Fruit fly (Drosophila melanogaster) whole organism, embryonic: ENCODE data around the gene CG4004.

Experiments used
- CG10209 ChIP-seq: fragments of 200-800 bp; sonication (Bioruptor generic); optimal IDR thresholded peaks from 3 replicates; lab custom pipeline; 2017; ENCODE audit warnings: missing biosample characterization, mild to moderate bottlenecking, missing genetic modification characterization, missing genetic modification reagents
- CG1024 ChIP-seq: fragments of 200-800 bp; sonication (Bioruptor generic); IDR thresholded peaks from 2 replicates; pipeline ENCODE4 v1.3.6; 2022; ENCODE audit warnings: missing biosample characterization, missing genetic modification characterization
- CG10462 ChIP-seq: fragments of 200-800 bp; sonication (Bioruptor generic); optimal IDR thresholded peaks from 2 replicates; lab custom pipeline; 2016; ENCODE audit warnings: missing biosample characterization, missing genetic modification characterization
- CG11085 ChIP-seq: fragments of 200-800 bp; sonication (Bioruptor generic); IDR thresholded peaks from 2 replicates; pipeline ENCODE4 v1.3.6; 2022; ENCODE audit warnings: missing biosample characterization, missing genetic modification characterization
- CG11695 ChIP-seq: fragments of 200-800 bp; sonication (Bioruptor generic); IDR thresholded peaks from 3 replicates; pipeline ENCODE4 v1.3.6; 2022; ENCODE audit warnings: missing biosample characterization, missing genetic modification characterization
- CG13123 ChIP-seq: fragments of 200-800 bp; sonication (Bioruptor generic); optimal IDR thresholded peaks from 2 replicates; lab custom pipeline; 2016; ENCODE audit warnings: missing biosample characterization, missing genetic modification characterization
- CG16779 ChIP-seq: fragments of 200-800 bp; sonication (Bioruptor generic); IDR thresholded peaks from 2 replicates; pipeline ENCODE4 v1.3.6; 2022; ENCODE audit warnings: missing biosample characterization, missing genetic modification characterization
- CG17328 ChIP-seq: fragments of 200-800 bp; sonication (Bioruptor generic); IDR thresholded peaks from 2 replicates; pipeline ENCODE4 v1.3.6; 2022; ENCODE audit warnings: missing biosample characterization, missing genetic modification characterization
- CG18262 ChIP-seq: fragments of 200-800 bp; optimal IDR thresholded peaks from 3 replicates; lab custom pipeline; 2019; ENCODE audit warnings: missing biosample characterization, mild to moderate bottlenecking, missing genetic modification characterization, moderate library complexity
- CG18476 ChIP-seq: fragments of 200-800 bp; sonication (Bioruptor generic); optimal IDR thresholded peaks from 2 replicates; lab custom pipeline; 2016; ENCODE audit warnings: missing biosample characterization, mild to moderate bottlenecking, missing genetic modification characterization
- CG2202 ChIP-seq: fragments of 200-800 bp; sonication (Bioruptor generic); optimal IDR thresholded peaks from 2 replicates; lab custom pipeline; 2018; ENCODE audit warnings: missing biosample characterization, mild to moderate bottlenecking, missing genetic modification characterization
- CG31388 ChIP-seq: fragments of 200-800 bp; sonication (Bioruptor generic); optimal IDR thresholded peaks from 2 replicates; lab custom pipeline; 2016; ENCODE audit warnings: missing biosample characterization, missing genetic modification characterization
- CG3281 ChIP-seq: fragments of 200-800 bp; sonication (Bioruptor generic); optimal IDR thresholded peaks from 3 replicates; lab custom pipeline; 2017; ENCODE audit warnings: missing biosample characterization, mild to moderate bottlenecking, missing genetic modification characterization
- CG34422 ChIP-seq: fragments of 200-800 bp; sonication (Bioruptor generic); IDR thresholded peaks from 3 replicates; pipeline ENCODE4 v1.3.6; 2022; ENCODE audit warnings: missing biosample characterization, missing genetic modification characterization
- CG4820 ChIP-seq: fragments of 200-800 bp; sonication (Bioruptor generic); optimal IDR thresholded peaks from 3 replicates; lab custom pipeline; 2016; ENCODE audit warnings: missing biosample characterization, missing genetic modification characterization
- CG6272 ChIP-seq: fragments of 200-800 bp; sonication (Bioruptor generic); IDR thresholded peaks from 2 replicates; pipeline ENCODE4 v1.3.6; 2022; ENCODE audit warnings: missing biosample characterization, missing genetic modification characterization
- CG6791 ChIP-seq: fragments of 200-800 bp; sonication (Bioruptor generic); IDR thresholded peaks from 3 replicates; pipeline ENCODE4 v1.3.6; 2022; ENCODE audit warnings: missing biosample characterization, missing genetic modification characterization; ENCODE audit not compliant: partially characterized antibody
- CG7745 ChIP-seq: fragments of 200-800 bp; sonication (Bioruptor generic); optimal IDR thresholded peaks from 2 replicates; lab custom pipeline; 2018; ENCODE audit warnings: missing biosample characterization, mild to moderate bottlenecking, missing genetic modification characterization, moderate library complexity
- CG7786 ChIP-seq: fragments of 200-800 bp; sonication (Bioruptor generic); optimal IDR thresholded peaks from 2 replicates; lab custom pipeline; 2016; ENCODE audit warnings: missing biosample characterization, missing genetic modification characterization
- CG7839 ChIP-seq: fragments of 200-800 bp; sonication (Bioruptor generic); optimal IDR thresholded peaks from 3 replicates; lab custom pipeline; 2018; ENCODE audit warnings: missing biosample characterization, mild to moderate bottlenecking, missing genetic modification characterization, moderate library complexity
- CG8290 ChIP-seq, 3 experiments: fragments of 200-800 bp; sonication (Bioruptor generic); optimal IDR thresholded peaks; 2 replicates each; lab custom pipeline; 2016 to 2019; ENCODE audit warnings: missing biosample characterization in 3 of 3, missing genetic modification characterization in 3 of 3, mild to moderate bottlenecking in 2 of 3, moderate library complexity in 1 of 3
- Dad ChIP-seq: fragments of 200-800 bp; sonication (Bioruptor generic); optimal IDR thresholded peaks from 3 replicates; lab custom pipeline; 2016; ENCODE audit warnings: missing biosample characterization, missing genetic modification characterization
- Dfd ChIP-seq, 2 experiments: fragments of >200 bp; optimal IDR thresholded peaks; 2 replicates each; lab custom pipeline; 2017; ENCODE audit warnings: missing biosample characterization in 2 of 2, missing genetic modification characterization in 2 of 2
- Drgx ChIP-seq: fragments of 200-800 bp; sonication (Bioruptor generic); IDR thresholded peaks from 2 replicates; pipeline ENCODE4 v1.3.6; 2022; ENCODE audit warnings: missing biosample characterization, missing genetic modification characterization
- GATAe ChIP-seq: fragments of 200-800 bp; sonication (Bioruptor generic); conservative IDR thresholded peaks from 2 replicates; pipeline ENCODE4 v1.3.6; 2022; ENCODE audit warnings: missing biosample characterization, missing genetic modification characterization
- HmgD ChIP-seq: fragments of 200-800 bp; sonication (Bioruptor generic); optimal IDR thresholded peaks from 3 replicates; lab custom pipeline; 2016; ENCODE audit warnings: missing biosample characterization, missing genetic modification characterization
- Hmr ChIP-seq: fragments of 200-800 bp; sonication (Bioruptor generic); optimal IDR thresholded peaks from 3 replicates; lab custom pipeline; 2017; ENCODE audit warnings: mild to moderate bottlenecking, missing biosample characterization, missing genetic modification reagents, missing genetic modification characterization
- Hr51 ChIP-seq, 2 experiments: fragments of 200-800 bp; sonication (Bioruptor generic); optimal IDR thresholded peaks; 2 replicates in 1 of 2; 3 replicates in 1 of 2; lab custom pipeline; 2016 to 2018; ENCODE audit warnings: missing biosample characterization in 2 of 2, missing genetic modification characterization in 2 of 2, mild to moderate bottlenecking in 1 of 2, moderate library complexity in 1 of 2
- Mes4 ChIP-seq: fragments of 200-800 bp; sonication (Bioruptor generic); optimal IDR thresholded peaks from 2 replicates; lab custom pipeline; 2016; ENCODE audit warnings: missing biosample characterization, missing genetic modification characterization
- Rfx ChIP-seq: fragments of 200-800 bp; sonication (Bioruptor generic); IDR thresholded peaks from 2 replicates; pipeline ENCODE4 v1.3.6; 2022; ENCODE audit warnings: missing biosample characterization, missing genetic modification characterization
- Sox100B ChIP-seq: fragments of 200-800 bp; sonication (Bioruptor generic); optimal IDR thresholded peaks from 3 replicates; lab custom pipeline; 2018; ENCODE audit warnings: missing biosample characterization, mild to moderate bottlenecking, missing genetic modification characterization
- Spps ChIP-seq: fragments of 200-800 bp; sonication (Bioruptor generic); optimal IDR thresholded peaks from 2 replicates; lab custom pipeline; 2018; ENCODE audit warnings: missing biosample characterization, mild to moderate bottlenecking, missing genetic modification characterization
- Sry-δ ChIP-seq: fragments of 200-800 bp; sonication (Bioruptor generic); optimal IDR thresholded peaks from 2 replicates; lab custom pipeline; 2016; ENCODE audit warnings: missing biosample characterization, missing genetic modification characterization
- TFAM ChIP-seq: fragments of 200-800 bp; sonication (Bioruptor generic); optimal IDR thresholded peaks from 2 replicates; lab custom pipeline; 2017; ENCODE audit warnings: missing biosample characterization, missing genetic modification characterization, inconsistent platforms
- cato ChIP-seq: fragments of 200-800 bp; sonication (Bioruptor generic); optimal IDR thresholded peaks from 2 replicates; lab custom pipeline; 2016; ENCODE audit warnings: missing biosample characterization, missing genetic modification characterization, borderline replicate concordance
- caup ChIP-seq: fragments of 200-800 bp; sonication (Bioruptor generic); optimal IDR thresholded peaks from 3 replicates; lab custom pipeline; 2017; ENCODE audit warnings: missing biosample characterization, mild to moderate bottlenecking, missing genetic modification characterization, moderate library complexity; ENCODE audit not compliant: severe bottlenecking
- crol ChIP-seq: fragments of 200-800 bp; sonication (Bioruptor generic); IDR thresholded peaks from 2 replicates; pipeline ENCODE4 v1.3.6; 2022; ENCODE audit warnings: missing biosample characterization, missing genetic modification characterization
- ewg ChIP-seq: fragments of 200-800 bp; sonication (Bioruptor generic); optimal IDR thresholded peaks from 3 replicates; lab custom pipeline; 2017; ENCODE audit warnings: mild to moderate bottlenecking, missing biosample characterization, missing genetic modification reagents, missing genetic modification characterization
- eyg ChIP-seq: fragments of 200-800 bp; sonication (Bioruptor generic); optimal IDR thresholded peaks from 3 replicates; lab custom pipeline; 2016; ENCODE audit warnings: missing biosample characterization, missing genetic modification characterization
- fu2 ChIP-seq: fragments of 200-800 bp; sonication (Bioruptor generic); optimal IDR thresholded peaks from 2 replicates; lab custom pipeline; 2016; ENCODE audit warnings: missing biosample characterization, missing genetic modification characterization
- gcm2 ChIP-seq: fragments of 200-800 bp; sonication (Bioruptor generic); optimal IDR thresholded peaks from 2 replicates; lab custom pipeline; 2016; ENCODE audit warnings: missing biosample characterization, missing genetic modification characterization
- hb ChIP-seq: fragments of 200-800 bp; sonication (Bioruptor generic); IDR thresholded peaks from 3 replicates; pipeline ENCODE4 v1.3.6; 2022; ENCODE audit warnings: missing biosample characterization, missing genetic modification characterization; ENCODE audit not compliant: partially characterized antibody
- jigr1 ChIP-seq: fragments of 200-800 bp; sonication (Bioruptor generic); IDR thresholded peaks from 3 replicates; pipeline ENCODE4 v1.3.6; 2022; ENCODE audit warnings: missing biosample characterization, missing genetic modification characterization
- nerfin-2 ChIP-seq: fragments of 200-800 bp; sonication (Bioruptor generic); IDR thresholded peaks from 2 replicates; pipeline ENCODE4 v1.3.6; 2022; ENCODE audit warnings: missing biosample characterization, missing genetic modification characterization; ENCODE audit not compliant: partially characterized antibody
- pita ChIP-seq: fragments of 200-800 bp; sonication (Bioruptor generic); optimal IDR thresholded peaks from 2 replicates; lab custom pipeline; 2017; ENCODE audit warnings: missing biosample characterization, mild to moderate bottlenecking, missing genetic modification characterization
- pzg ChIP-seq: fragments of 200-800 bp; sonication (Bioruptor generic); optimal IDR thresholded peaks from 3 replicates; lab custom pipeline; 2018; ENCODE audit warnings: missing biosample characterization, mild to moderate bottlenecking, missing genetic modification characterization, moderate library complexity
- scrt ChIP-seq: fragments of 200-800 bp; sonication (Bioruptor generic); optimal IDR thresholded peaks from 2 replicates; lab custom pipeline; 2018; ENCODE audit warnings: missing biosample characterization, mild to moderate bottlenecking, missing genetic modification characterization, moderate library complexity
- tap ChIP-seq: fragments of 200-800 bp; optimal IDR thresholded peaks from 3 replicates; lab custom pipeline; 2019; ENCODE audit warnings: missing biosample characterization, mild to moderate bottlenecking, missing genetic modification characterization, moderate library complexity
- unpg ChIP-seq: fragments of 200-800 bp; sonication (Bioruptor generic); optimal IDR thresholded peaks from 3 replicates; lab custom pipeline; 2018; ENCODE audit warnings: missing biosample characterization, mild to moderate bottlenecking, missing genetic modification characterization, moderate library complexity

The CG4004 gene

DNA sequence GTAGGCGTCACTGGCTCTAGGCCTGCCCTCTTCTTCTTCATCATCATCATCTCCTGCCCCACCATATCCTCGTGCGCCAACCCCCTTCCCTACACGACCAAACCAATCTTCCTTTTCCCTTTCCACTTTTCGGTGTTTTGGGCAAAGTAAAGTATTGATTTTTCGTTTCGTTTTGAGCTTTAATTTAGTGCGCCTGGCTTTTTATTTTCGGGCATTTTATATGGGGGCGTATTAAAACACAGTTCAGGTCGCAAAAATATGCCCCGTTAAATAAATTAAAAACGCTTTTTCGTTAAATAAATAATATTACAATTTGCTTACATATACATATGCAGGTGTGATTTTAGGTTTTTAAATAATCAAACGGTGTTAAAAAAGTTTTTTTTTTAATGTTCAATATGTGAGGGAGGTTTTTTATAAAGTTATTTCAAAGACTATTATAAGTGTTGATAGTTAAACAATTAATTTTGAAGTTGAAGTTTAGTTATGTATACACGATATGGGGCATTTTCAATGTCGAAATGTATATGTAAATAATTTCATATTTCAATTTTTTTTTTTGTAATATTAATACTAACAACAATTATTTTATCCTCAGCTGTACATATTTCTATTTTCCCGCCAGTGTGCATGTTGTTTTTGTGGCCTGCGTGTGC is 6.1 kb upstream of the CG4004 start (continued):
- peak; percentile 9 for TF ChIP-seq CG31388 (GFP tag; lab: Kevin White, UChicago)
- no peak for TF ChIP-seq CG34422 (GFP tag; lab: Robert Waterston, UW)
- TF ChIP-seq CG18476 (GFP tag; lab: Kevin White, UChicago), result peak; percentile 59
- TF ChIP-seq CG6791 (GFP tag; lab: Robert Waterston, UW), result no peak
- no peak for TF ChIP-seq pita
- no peak for TF ChIP-seq TFAM
- peak; percentile 26; the same call in 1 of the 2 replicates for TF ChIP-seq Drgx (GFP tag; lab: Robert Waterston, UW)
- no peak for TF ChIP-seq crol
- peak; percentile 56 for TF ChIP-seq caup (GFP tag; lab: Kevin White, UChicago)
- TF ChIP-seq CG18262 (tag; lab: Kevin White, UChicago), result peak; percentile 90
- 0 out of 2 replicates have a peak, but pooled peaks have one; percentile 42 for TF ChIP-seq CG17328 (GFP tag; lab: Robert Waterston, UW)
- no peak for TF ChIP-seq CG7786 (GFP tag; lab: Kevin White, UChicago)
- TF ChIP-seq Hr51 (GFP tag; optimal IDR thresholded peaks at IDR 0.05; lab: Kevin White, UChicago), result peak in 1 of 2 experiments; percentile 89
- peak; percentile 73 for TF ChIP-seq CG10209 (GFP tag; lab: Kevin White, UChicago)
- TF ChIP-seq Sry-δ (GFP tag; lab: Kevin White, UChicago), result no peak
- TF ChIP-seq Spps (tag; lab: Kevin White, UChicago), result peak; percentile 30
- no peak for TF ChIP-seq jigr1 (GFP tag; lab: Robert Waterston, UW)
- TF ChIP-seq CG7839, result peak; percentile 90
- no peak for TF ChIP-seq eyg (GFP tag; lab: Kevin White, UChicago)
- TF ChIP-seq Dad (GFP tag; lab: Kevin White, UChicago), result no peak
- no peak for TF ChIP-seq CG2202 (tag; lab: Kevin White, UChicago)
- peak; percentile 80 for TF ChIP-seq Hmr (GFP tag; lab: Kevin White, UChicago)
- no peak for TF ChIP-seq CG6272 (GFP tag; lab: Robert Waterston, UW)
- peak; percentile 53 for TF ChIP-seq CG4820 (GFP tag; lab: Kevin White, UChicago)
- TF ChIP-seq CG7745, result no peak
- TF ChIP-seq pzg, result no peak
- TF ChIP-seq unpg (GFP tag; lab: Kevin White, UChicago), result peak; percentile 80
- no peak for TF ChIP-seq gcm2 (GFP tag; lab: Kevin White, UChicago)
- TF ChIP-seq scrt, result peak; percentile 71
- no peak for TF ChIP-seq fu2 (GFP tag; lab: Kevin White, UChicago)
- TF ChIP-seq GATAe (GFP tag; lab: Robert Waterston, UW), result no peak
- TF ChIP-seq nerfin-2, result no peak
- peak; percentile 20 for TF ChIP-seq CG10462 (GFP tag; lab: Kevin White, UChicago)
- TF ChIP-seq CG13123 (GFP tag; lab: Kevin White, UChicago), result no peak
- no peak for TF ChIP-seq Mes4
- no peak for TF ChIP-seq Dfd (GFP tag; optimal IDR thresholded peaks at IDR 0.05; lab: Kevin White, UChicago)
- TF ChIP-seq ewg (GFP tag; lab: Kevin White, UChicago), result peak; percentile 62
- TF ChIP-seq cato (GFP tag; lab: Kevin White, UChicago), result peak; percentile 10
- peak; percentile 22 for TF ChIP-seq CG8290 (GFP tag; optimal IDR thresholded peaks at IDR 0.05; lab: Kevin White, UChicago)
- no peak for TF ChIP-seq CG8290 (tag; optimal IDR thresholded peaks at IDR 0.05; lab: Kevin White, UChicago)
- TF ChIP-seq HmgD, result no peak
- TF ChIP-seq CG16779, result no peak
- peak; percentile 74 for TF ChIP-seq tap (tag; lab: Kevin White, UChicago)
- peak; percentile 92 for TF ChIP-seq Sox100B (GFP tag; lab: Kevin White, UChicago)
- TF ChIP-seq CG3281 (GFP tag; lab: Kevin White, UChicago), result peak; percentile 81
- peak; percentile 79 for TF ChIP-seq CG11695
- TF ChIP-seq Rfx (GFP tag; lab: Robert Waterston, UW), result peak; percentile 44; the same call in 1 of the 2 replicates
- no peak for TF ChIP-seq CG1024 (GFP tag; lab: Robert Waterston, UW)
- TF ChIP-seq hb (GFP tag; lab: Robert Waterston, UW), result no peak
- no peak for TF ChIP-seq CG11085 (GFP tag; lab: Robert Waterston, UW)
